Fruit fly (Drosophila melanogaster): ENCODE measurements around the gene Mgat2.

Gene Mgat2

DNA sequence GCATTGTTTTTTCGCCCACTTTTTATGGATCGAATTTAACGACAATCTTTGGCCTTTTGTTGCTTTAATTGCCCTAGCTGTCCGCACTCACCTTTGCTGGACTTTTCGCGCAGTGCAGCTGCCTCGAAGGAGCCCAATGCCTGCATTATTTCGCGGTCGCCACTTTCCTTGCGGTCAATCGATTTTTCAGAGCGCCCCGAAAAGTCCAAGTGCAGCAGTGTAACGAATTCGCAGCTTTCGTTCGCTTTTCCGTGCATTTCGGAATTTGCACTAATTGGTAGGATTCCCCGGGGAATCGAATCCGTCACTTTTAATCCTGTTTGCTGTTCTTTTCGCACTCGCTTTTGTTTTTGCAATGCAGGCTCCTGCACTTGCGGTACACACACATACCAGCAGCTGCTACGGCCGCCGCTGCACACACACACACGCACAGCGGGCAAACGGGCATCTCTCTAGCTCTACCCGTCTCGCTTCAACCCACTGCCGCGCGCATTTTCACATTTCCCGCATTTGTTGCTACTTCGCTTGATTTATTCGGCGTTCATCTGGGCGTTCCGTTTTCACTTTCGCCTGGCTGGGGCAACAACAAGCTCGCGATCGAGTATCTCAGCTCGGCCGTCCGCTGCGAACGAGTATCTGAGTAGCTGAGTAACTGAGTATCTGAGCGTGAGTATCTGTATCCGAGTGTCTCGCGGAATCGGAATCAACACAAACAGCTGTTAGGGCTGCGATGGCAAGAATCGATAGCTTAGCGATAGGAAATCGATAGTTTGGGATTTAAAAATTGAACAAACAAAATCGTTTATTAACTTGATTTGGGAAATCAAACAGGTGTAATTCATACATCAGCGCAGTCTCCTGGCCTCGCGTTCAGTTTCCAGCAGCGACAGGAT lies at the start of gene Mgat2:
Gene Mgat2, minus strand, starts transcription at position 663 of the 893 bp plus-strand sequence.
- TF ChIP-seq Snoo (tag; optimal IDR thresholded peaks at IDR 0.05), result peak; percentile 17
- peak; percentile 65; the same call in 1 of the 2 replicates for TF ChIP-seq Ets98B (GFP tag; IDR thresholded peaks at IDR 0.05)
- TF ChIP-seq EcR (GFP tag; optimal IDR thresholded peaks at IDR 0.05), result no peak
- no peak for TF ChIP-seq CG10348 (GFP tag; IDR thresholded peaks at IDR 0.05)
- peak; percentile 47 for TF ChIP-seq CG12605 (GFP tag; IDR thresholded peaks at IDR 0.05)
- TF ChIP-seq CG4496 (GFP tag; IDR thresholded peaks at IDR 0.05), result peak; percentile 61; the same call in 2 of the 3 replicates
- TF ChIP-seq CG13204 (GFP tag; optimal IDR thresholded peaks at IDR 0.05), result peak; percentile 98
- no peak; the same call in 1 of the 2 replicates for TF ChIP-seq CG32121 (GFP tag; IDR thresholded peaks at IDR 0.05)
- peak; percentile 2 for TF ChIP-seq CG17806 (tag; optimal IDR thresholded peaks at IDR 0.05)

DNA sequence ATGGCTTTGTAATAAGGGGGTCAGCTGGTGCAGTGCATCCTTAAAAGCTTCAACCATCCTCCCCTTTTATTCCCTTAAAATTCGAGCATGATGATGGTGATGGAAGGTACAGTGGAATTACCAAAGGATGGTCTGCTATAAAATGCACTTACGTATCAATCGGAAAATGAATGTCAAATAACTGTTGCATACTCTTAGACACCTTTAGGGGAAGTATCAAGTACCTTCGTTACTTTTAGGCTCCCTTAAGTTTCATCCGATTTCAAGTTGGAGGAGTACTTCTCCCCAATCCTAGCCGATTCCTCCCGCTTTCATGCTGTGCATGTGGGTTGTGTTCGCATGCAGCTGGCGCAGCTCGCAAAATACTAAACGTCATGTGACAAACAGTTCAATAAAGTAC lies 48.2 kb upstream of the Mgat2 start:
- TF ChIP-seq CG10348 (GFP tag; IDR thresholded peaks at IDR 0.05) (no peak), rn (GFP tag; IDR thresholded peaks at IDR 0.05) (no peak), CG9948 (tag; optimal IDR thresholded peaks at IDR 0.05) (no peak), CG17806 (tag; optimal IDR thresholded peaks at IDR 0.05) (no peak), CG8159 (tag; optimal IDR thresholded peaks at IDR 0.05) (no peak), EcR (GFP tag; optimal IDR thresholded peaks at IDR 0.05) (no peak), CG14655 (GFP tag; optimal IDR thresholded peaks at IDR 0.05) (no peak), Snoo (tag; optimal IDR thresholded peaks at IDR 0.05) (no peak), Ets98B (GFP tag; IDR thresholded peaks at IDR 0.05) (no peak), D1 (tag; optimal IDR thresholded peaks at IDR 0.05) (no peak), CG13204 (GFP tag; optimal IDR thresholded peaks at IDR 0.05) (no peak), fd96Ca (GFP tag; IDR thresholded peaks at IDR 0.05) (no peak), CG4496 (GFP tag; IDR thresholded peaks at IDR 0.05) (no peak)

DNA sequence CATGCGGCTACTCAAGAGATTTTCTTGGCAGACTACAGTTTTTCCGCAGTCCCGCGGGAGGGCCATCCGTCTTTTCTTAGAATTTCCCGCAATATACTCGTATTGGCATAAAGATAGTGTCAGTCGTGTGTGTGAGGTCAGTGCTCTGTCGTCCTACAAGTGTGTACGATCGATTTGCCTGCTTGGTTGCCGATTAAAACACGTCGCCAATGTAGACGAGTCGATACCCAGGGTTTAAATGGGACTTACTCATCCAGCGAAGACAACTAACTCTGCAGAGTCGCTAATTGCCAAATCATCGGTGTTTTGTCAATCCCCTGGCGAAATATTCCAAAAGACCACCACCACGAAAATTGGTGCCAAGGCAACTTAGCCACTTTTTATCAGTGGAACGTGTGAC lies 44.0 kb upstream of the Mgat2 start:
- TF ChIP-seq CG8301 (tag; optimal IDR thresholded peaks at IDR 0.05) (no peak), Pif1B (GFP tag; optimal IDR thresholded peaks at IDR 0.05) (no peak), EcR (GFP tag; optimal IDR thresholded peaks at IDR 0.05) (peak; percentile 83)

DNA sequence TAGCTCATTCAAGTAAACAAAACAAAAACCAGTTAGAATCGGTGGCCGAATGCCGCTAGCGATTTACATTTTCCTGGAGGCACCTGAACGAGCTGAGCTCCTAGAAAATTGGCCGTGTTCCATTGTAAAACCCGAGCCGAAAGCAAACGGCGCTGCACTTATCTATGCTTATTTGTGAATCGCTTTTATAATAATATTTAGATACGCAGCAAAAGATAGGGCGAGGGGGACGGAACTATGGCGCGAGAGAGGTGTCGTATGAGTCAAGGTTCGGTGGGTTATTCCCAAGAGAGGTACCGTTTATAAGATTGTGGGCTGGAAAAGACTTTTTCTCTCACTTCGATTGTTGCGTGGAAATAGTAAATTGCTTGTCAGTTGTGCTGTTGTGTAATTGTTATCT lies 41.7 kb upstream of the Mgat2 start:
- TF ChIP-seq CG12605 (GFP tag; IDR thresholded peaks at IDR 0.05) (no peak), Ets98B (GFP tag; IDR thresholded peaks at IDR 0.05) (no peak), CG34367 (tag; optimal IDR thresholded peaks at IDR 0.05) (no peak), D1 (tag; optimal IDR thresholded peaks at IDR 0.05) (no peak), CG8159 (tag; optimal IDR thresholded peaks at IDR 0.05) (no peak), Pif1B (GFP tag; optimal IDR thresholded peaks at IDR 0.05) (no peak), EcR (GFP tag; optimal IDR thresholded peaks at IDR 0.05) (no peak), gl (tag; optimal IDR thresholded peaks at IDR 0.05) (no peak), CG8301 (tag; optimal IDR thresholded peaks at IDR 0.05) (no peak), CG32121 (GFP tag; IDR thresholded peaks at IDR 0.05) (no peak)

DNA sequence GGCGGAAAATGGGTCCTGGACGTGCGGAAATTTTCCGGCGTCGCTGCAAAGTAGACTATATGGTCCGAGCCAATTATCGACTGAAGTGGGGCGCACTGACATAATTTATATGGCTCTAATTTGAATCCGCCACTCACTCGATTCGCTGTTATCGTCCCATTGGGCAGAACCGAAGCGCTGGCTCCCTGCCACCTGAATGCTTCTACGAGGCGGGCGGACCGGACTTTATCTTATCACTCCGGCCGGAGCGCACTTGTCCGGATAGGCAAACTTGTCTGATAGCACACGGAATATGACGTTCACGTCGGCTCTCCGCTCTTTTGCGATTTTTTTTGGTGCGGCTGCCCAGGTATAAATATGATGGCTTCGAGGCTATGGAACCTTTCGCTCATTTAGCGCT lies 40.5 kb upstream of the Mgat2 start:
- no peak for TF ChIP-seq gl (tag; optimal IDR thresholded peaks at IDR 0.05)
- no peak for TF ChIP-seq CG9948 (tag; optimal IDR thresholded peaks at IDR 0.05)
- TF ChIP-seq EcR (GFP tag; optimal IDR thresholded peaks at IDR 0.05), result peak; percentile 1

DNA sequence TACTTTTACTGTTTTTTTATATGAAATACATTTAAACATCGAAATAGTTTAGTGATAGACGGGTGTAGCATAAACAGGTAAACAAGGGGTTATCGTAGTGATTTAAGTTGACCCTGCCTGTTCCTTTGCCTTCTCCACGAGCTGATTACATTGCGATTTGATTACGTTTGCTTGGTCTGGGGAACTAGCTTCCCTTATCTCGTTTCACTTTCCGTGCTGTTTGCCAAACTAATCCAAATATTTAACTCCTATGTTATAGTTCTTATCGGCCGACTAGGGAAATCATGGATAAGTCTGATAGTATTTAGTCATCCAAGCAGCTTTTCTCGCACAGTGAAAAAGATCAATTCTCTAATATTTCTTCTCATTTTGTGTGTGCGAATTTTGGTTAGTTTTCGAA lies 40.0 kb upstream of the Mgat2 start:
- TF ChIP-seq CG9948 (tag; optimal IDR thresholded peaks at IDR 0.05), result no peak
- TF ChIP-seq Pif1A (GFP tag; optimal IDR thresholded peaks at IDR 0.05), result no peak
- no peak for TF ChIP-seq CG32121 (GFP tag; IDR thresholded peaks at IDR 0.05)
- no peak for TF ChIP-seq CG8301 (tag; optimal IDR thresholded peaks at IDR 0.05)
- no peak for TF ChIP-seq fd96Ca (GFP tag; IDR thresholded peaks at IDR 0.05)
- TF ChIP-seq CG8159 (tag; optimal IDR thresholded peaks at IDR 0.05), result no peak
- TF ChIP-seq gl (tag; optimal IDR thresholded peaks at IDR 0.05), result no peak

DNA sequence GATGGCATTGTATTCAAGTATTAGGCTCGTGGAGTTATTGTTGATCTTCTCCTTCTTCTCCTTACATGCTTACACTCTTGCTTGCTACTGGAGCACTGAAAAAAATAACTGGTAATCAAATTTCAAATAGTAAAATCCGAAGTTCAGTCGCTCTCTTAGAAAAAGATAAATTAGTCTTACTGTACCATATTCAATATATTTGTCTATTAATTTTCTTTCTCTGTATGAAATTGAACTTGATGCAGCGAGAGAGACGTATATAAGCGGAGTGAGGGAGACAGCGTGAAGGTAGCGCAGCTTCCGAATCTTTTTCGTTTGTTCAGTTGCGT lies 39.1 kb upstream of the Mgat2 start:
- TF ChIP-seq CG13204 (GFP tag; optimal IDR thresholded peaks at IDR 0.05), result peak; percentile 67
- peak; percentile 92 for TF ChIP-seq CG12605 (GFP tag; IDR thresholded peaks at IDR 0.05)
- TF ChIP-seq CG10348 (GFP tag; IDR thresholded peaks at IDR 0.05), result peak; percentile 40; the same call in 1 of the 2 replicates
- TF ChIP-seq CG32121 (GFP tag; IDR thresholded peaks at IDR 0.05), result peak; percentile 94
- peak; percentile 92 for TF ChIP-seq fd96Ca (GFP tag; IDR thresholded peaks at IDR 0.05)
- peak; percentile 91 for TF ChIP-seq rn (GFP tag; IDR thresholded peaks at IDR 0.05)
- peak; percentile 89 for TF ChIP-seq CG15710 (tag; optimal IDR thresholded peaks at IDR 0.05)
- TF ChIP-seq Pif1A (GFP tag; optimal IDR thresholded peaks at IDR 0.05), result peak; percentile 95
- TF ChIP-seq Pif1B (GFP tag; optimal IDR thresholded peaks at IDR 0.05), result peak; percentile 96
- peak; percentile 83 for TF ChIP-seq D1 (tag; optimal IDR thresholded peaks at IDR 0.05)
- TF ChIP-seq CG34367 (tag; optimal IDR thresholded peaks at IDR 0.05), result peak; percentile 81
- peak; percentile 86 for TF ChIP-seq CG9948 (tag; optimal IDR thresholded peaks at IDR 0.05)
- TF ChIP-seq gl (tag; optimal IDR thresholded peaks at IDR 0.05), result peak; percentile 85
- TF ChIP-seq CG17806 (tag; optimal IDR thresholded peaks at IDR 0.05), result peak; percentile 95
- TF ChIP-seq Snoo (tag; optimal IDR thresholded peaks at IDR 0.05), result peak; percentile 95
- peak; percentile 94 for TF ChIP-seq CG8159 (tag; optimal IDR thresholded peaks at IDR 0.05)
- peak; percentile 96 for TF ChIP-seq CG4496 (GFP tag; IDR thresholded peaks at IDR 0.05)
- TF ChIP-seq Ets98B (GFP tag; IDR thresholded peaks at IDR 0.05), result peak; percentile 96
- TF ChIP-seq EcR (GFP tag; optimal IDR thresholded peaks at IDR 0.05), result peak; percentile 41
- peak; percentile 83 for TF ChIP-seq CG14655 (GFP tag; optimal IDR thresholded peaks at IDR 0.05)
- TF ChIP-seq CG8301 (tag; optimal IDR thresholded peaks at IDR 0.05), result peak; percentile 87
